Worm (Caenorhabditis elegans) whole organism, L3 larva: ENCODE data around the gene R05H11.1.

ENCODE experiments used
- aly-2 ChIP-seq: fragments of 150-350 bp; optimal IDR thresholded peaks from 2 replicates; lab custom pipeline; 2014; ENCODE audit warnings: missing biosample characterization, missing genetic modification characterization
- ama-1 ChIP-seq: fragments of 150-350 bp; optimal IDR thresholded peaks from 2 replicates; lab custom pipeline; 2018
- ceh-82 ChIP-seq: fragments of 150-350 bp; optimal IDR thresholded peaks from 2 replicates; lab custom pipeline; 2014; ENCODE audit warnings: missing biosample characterization, missing genetic modification characterization
- ceh-9 ChIP-seq: sonication (generic microtip); optimal IDR thresholded peaks from 2 replicates; lab custom pipeline; 2018; ENCODE audit warnings: missing biosample characterization, missing genetic modification characterization
- daf-12 ChIP-seq: fragments of 150-350 bp; optimal IDR thresholded peaks from 2 replicates; lab custom pipeline; 2014; ENCODE audit warnings: missing biosample characterization, missing genetic modification reagents, missing genetic modification characterization
- egl-27 ChIP-seq: sonication (generic microtip); optimal IDR thresholded peaks from 4 replicates; lab custom pipeline; 2017; ENCODE audit warnings: missing biosample characterization, missing genetic modification reagents, missing genetic modification characterization
- egl-5 ChIP-seq: fragments of 150-350 bp; optimal IDR thresholded peaks from 2 replicates; lab custom pipeline; 2017; ENCODE audit warnings: missing biosample characterization, missing genetic modification reagents, missing genetic modification characterization, inconsistent platforms
- elt-1 ChIP-seq: fragments of 150-350 bp; optimal IDR thresholded peaks from 2 replicates; lab custom pipeline; 2014; ENCODE audit warnings: missing biosample characterization, missing genetic modification characterization
- elt-2 ChIP-seq: sonication (generic microtip); optimal IDR thresholded peaks from 2 replicates; lab custom pipeline; 2016; ENCODE audit warnings: missing genetic modification reagents, mild to moderate bottlenecking, missing genetic modification characterization, missing compliant biosample characterization
- elt-3 ChIP-seq, 3 experiments: fragments of 150-350 bp in 1 of 3; sonication (generic microtip) in 2 of 3; optimal IDR thresholded peaks; 2 replicates in 2 of 3; 4 replicates in 1 of 3; lab custom pipeline; 2014 to 2017; ENCODE audit warnings: missing biosample characterization in 3 of 3, missing genetic modification characterization in 3 of 3
- fkh-10 ChIP-seq: sonication (generic microtip); optimal IDR thresholded peaks from 2 replicates; lab custom pipeline; 2017; ENCODE audit warnings: missing biosample characterization, missing genetic modification reagents, missing genetic modification characterization
- fkh-2 ChIP-seq: fragments of 150-350 bp; optimal IDR thresholded peaks from 2 replicates; lab custom pipeline; 2014; ENCODE audit warnings: missing biosample characterization, missing genetic modification reagents, missing genetic modification characterization
- fos-1 ChIP-seq: fragments of 150-350 bp; optimal IDR thresholded peaks from 2 replicates; lab custom pipeline; 2014; ENCODE audit warnings: missing biosample characterization, missing genetic modification characterization
- hmg-11 ChIP-seq: sonication (generic microtip); optimal IDR thresholded peaks from 2 replicates; lab custom pipeline; 2016; ENCODE audit warnings: missing genetic modification characterization, missing compliant biosample characterization
- jun-1 ChIP-seq: fragments of 150-350 bp; optimal IDR thresholded peaks from 2 replicates; lab custom pipeline; 2014; ENCODE audit warnings: missing biosample characterization, missing genetic modification reagents, missing genetic modification characterization
- lin-39 ChIP-seq: fragments of 150-350 bp; optimal IDR thresholded peaks from 2 replicates; lab custom pipeline; 2018; ENCODE audit warnings: missing biosample characterization, missing genetic modification reagents, missing genetic modification characterization
- lsy-12 ChIP-seq: sonication (generic microtip); optimal IDR thresholded peaks from 2 replicates; lab custom pipeline; 2016; ENCODE audit warnings: mild to moderate bottlenecking, missing genetic modification characterization, missing compliant biosample characterization
- mdl-1 ChIP-seq: fragments of 150-350 bp; optimal IDR thresholded peaks from 2 replicates; lab custom pipeline; 2014; ENCODE audit warnings: missing biosample characterization, missing genetic modification characterization
- mml-1 ChIP-seq: fragments of 150-350 bp; sonication (generic microtip); optimal IDR thresholded peaks from 3 replicates; lab custom pipeline; 2014; ENCODE audit warnings: missing biosample characterization, missing genetic modification characterization
- nfya-1 ChIP-seq: sonication (generic microtip); optimal IDR thresholded peaks from 2 replicates; lab custom pipeline; 2017; ENCODE audit warnings: missing genetic modification characterization, mild to moderate bottlenecking, missing compliant biosample characterization, antibody characterized with exemption, moderate library complexity; ENCODE audit not compliant: insufficient read depth
- nhr-12 ChIP-seq: fragments of 150-350 bp; optimal IDR thresholded peaks from 2 replicates; lab custom pipeline; 2014; ENCODE audit warnings: missing biosample characterization, missing genetic modification characterization
- nhr-23 ChIP-seq: fragments of 150-350 bp; optimal IDR thresholded peaks from 2 replicates; lab custom pipeline; 2014; ENCODE audit warnings: missing biosample characterization, missing genetic modification reagents, missing genetic modification characterization
- nhr-25 ChIP-seq: sonication (generic microtip); optimal IDR thresholded peaks from 2 replicates; lab custom pipeline; 2017; ENCODE audit warnings: missing biosample characterization, missing genetic modification characterization
- nhr-67 ChIP-seq: fragments of 150-350 bp; optimal IDR thresholded peaks from 2 replicates; lab custom pipeline; 2014; ENCODE audit warnings: missing biosample characterization, missing genetic modification characterization
- nhr-76 ChIP-seq: fragments of 150-350 bp; sonication (generic microtip); optimal IDR thresholded peaks from 5 replicates; lab custom pipeline; 2014; ENCODE audit warnings: missing biosample characterization, missing genetic modification characterization
- nhr-77 ChIP-seq: fragments of 150-350 bp; optimal IDR thresholded peaks from 2 replicates; lab custom pipeline; 2014; ENCODE audit warnings: missing biosample characterization, missing genetic modification characterization
- pha-4 ChIP-seq: fragments of 150-350 bp; optimal IDR thresholded peaks from 2 replicates; lab custom pipeline; 2014; ENCODE audit warnings: missing biosample characterization, missing genetic modification reagents, missing genetic modification characterization
- pqm-1 ChIP-seq: fragments of 150-350 bp; optimal IDR thresholded peaks from 2 replicates; lab custom pipeline; 2017; ENCODE audit warnings: missing biosample characterization, missing genetic modification characterization, inconsistent platforms
- skn-1 ChIP-seq: fragments of 150-350 bp; optimal IDR thresholded peaks from 2 replicates; lab custom pipeline; 2014; ENCODE audit warnings: missing biosample characterization, missing genetic modification characterization
- snpc-4 ChIP-seq: fragments of 150-350 bp; optimal IDR thresholded peaks from 2 replicates; lab custom pipeline; 2014; ENCODE audit warnings: missing biosample characterization, missing genetic modification characterization
- tbx-2 ChIP-seq: sonication (generic microtip); optimal IDR thresholded peaks from 2 replicates; lab custom pipeline; 2016; ENCODE audit warnings: mild to moderate bottlenecking, missing genetic modification characterization, missing compliant biosample characterization
- unc-62 ChIP-seq: fragments of 150-350 bp; sonication (generic microtip); optimal IDR thresholded peaks from 4 replicates; lab custom pipeline; 2014; ENCODE audit warnings: missing biosample characterization, missing genetic modification reagents, missing genetic modification characterization
- zag-1 ChIP-seq: fragments of 150-350 bp; optimal IDR thresholded peaks from 2 replicates; lab custom pipeline; 2014; ENCODE audit warnings: missing biosample characterization, missing genetic modification characterization
- ztf-11 ChIP-seq: fragments of 150-350 bp; optimal IDR thresholded peaks from 2 replicates; lab custom pipeline; 2014; ENCODE audit warnings: missing biosample characterization, missing genetic modification characterization
- ztf-4 ChIP-seq: fragments of 150-350 bp; optimal IDR thresholded peaks from 2 replicates; lab custom pipeline; 2014; ENCODE audit warnings: missing biosample characterization, missing genetic modification characterization

The R05H11.1 gene

ce11 chrIII:6822790-6823189 lies 27.4 kb downstream of the R05H11.1 start:
- TF ChIP-seq fos-1 (tag; lab: Kevin White, UChicago) (no peak), egl-27 (tag; lab: Kevin White, UChicago) (no peak), zag-1 (tag; lab: Kevin White, UChicago) (no peak), ceh-9 (tag; lab: Kevin White, UChicago) (no peak), pqm-1 (no peak), nhr-23 (tag; lab: Kevin White, UChicago) (no peak), aly-2 (tag; lab: Kevin White, UChicago) (no peak), ztf-11 (tag; lab: Kevin White, UChicago) (no peak), elt-2 (tag; lab: Kevin White, UChicago) (no peak), hmg-11 (tag; lab: Kevin White, UChicago) (no peak), skn-1 (tag; lab: Kevin White, UChicago) (no peak), elt-1 (tag; lab: Kevin White, UChicago) (no peak), mml-1 (tag; lab: Kevin White, UChicago) (no peak), egl-5 (tag; lab: Kevin White, UChicago) (no peak), ceh-82 (tag; lab: Kevin White, UChicago) (no peak)

ce11 chrIII:6826137-6826536 lies 30.7 kb downstream of the R05H11.1 start:
- TF ChIP-seq pqm-1 (no peak), ceh-82 (tag; lab: Kevin White, UChicago) (no peak), lsy-12 (tag; lab: Kevin White, UChicago) (no peak), hmg-11 (tag; lab: Kevin White, UChicago) (no peak), fkh-2 (tag; lab: Kevin White, UChicago) (no peak), ztf-11 (tag; lab: Kevin White, UChicago) (no peak), nfya-1 (tag; lab: Kevin White, UChicago) (no peak), jun-1 (no peak), snpc-4 (tag; lab: Kevin White, UChicago) (no peak), nhr-12 (tag; lab: Kevin White, UChicago) (no peak), lin-39 (tag; lab: Kevin White, UChicago) (no peak), unc-62 (GFP tag; lab: Kevin White, UChicago) (no peak), mml-1 (tag; lab: Kevin White, UChicago) (no peak), ztf-4 (tag; lab: Kevin White, UChicago) (no peak), nhr-76 (tag; lab: Kevin White, UChicago) (no peak), daf-12 (tag; lab: Kevin White, UChicago) (no peak)

ce11 chrIII:6831312-6831711 lies 35.9 kb downstream of the R05H11.1 start:
- TF ChIP-seq hmg-11 (tag; lab: Kevin White, UChicago), result no peak
- TF ChIP-seq mdl-1, result no peak
- no peak for TF ChIP-seq elt-3 (tag; optimal IDR thresholded peaks at IDR 0.05; lab: Kevin White, UChicago)
- TF ChIP-seq ama-1 (lab: Kevin White, UChicago), result no peak
- no peak for TF ChIP-seq nhr-77 (tag; lab: Kevin White, UChicago)

- TF ChIP-seq hmg-11 (tag; lab: Kevin White, UChicago) (no peak), nfya-1 (tag; lab: Kevin White, UChicago) (no peak), ceh-82 (tag; lab: Kevin White, UChicago) (no peak), pha-4 (tag; lab: Kevin White, UChicago) (no peak), aly-2 (tag; lab: Kevin White, UChicago) (no peak), elt-2 (tag; lab: Kevin White, UChicago) (no peak), nhr-23 (tag; lab: Kevin White, UChicago) (no peak), nhr-25 (tag; lab: Kevin White, UChicago) (no peak), ama-1 (lab: Kevin White, UChicago) (no peak), fkh-10 (no peak), egl-27 (tag; lab: Kevin White, UChicago) (no peak), nhr-67 (tag; lab: Kevin White, UChicago) (no peak), tbx-2 (tag; lab: Kevin White, UChicago) (no peak), snpc-4 (tag; lab: Kevin White, UChicago) (no peak)
- TF ChIP-seq, all 47 proteins: peak for 0
Measured at ce11 chrIII:6837320-6837719, 41.9 kb downstream of the R05H11.1 start.
